Worm (Caenorhabditis elegans): Measurements from ENCODE around the gene xtr-2.
A peak's percentile ranks its signal among the peaks of the same experiment; 100 is the strongest.

The xtr-2 gene

DNA sequence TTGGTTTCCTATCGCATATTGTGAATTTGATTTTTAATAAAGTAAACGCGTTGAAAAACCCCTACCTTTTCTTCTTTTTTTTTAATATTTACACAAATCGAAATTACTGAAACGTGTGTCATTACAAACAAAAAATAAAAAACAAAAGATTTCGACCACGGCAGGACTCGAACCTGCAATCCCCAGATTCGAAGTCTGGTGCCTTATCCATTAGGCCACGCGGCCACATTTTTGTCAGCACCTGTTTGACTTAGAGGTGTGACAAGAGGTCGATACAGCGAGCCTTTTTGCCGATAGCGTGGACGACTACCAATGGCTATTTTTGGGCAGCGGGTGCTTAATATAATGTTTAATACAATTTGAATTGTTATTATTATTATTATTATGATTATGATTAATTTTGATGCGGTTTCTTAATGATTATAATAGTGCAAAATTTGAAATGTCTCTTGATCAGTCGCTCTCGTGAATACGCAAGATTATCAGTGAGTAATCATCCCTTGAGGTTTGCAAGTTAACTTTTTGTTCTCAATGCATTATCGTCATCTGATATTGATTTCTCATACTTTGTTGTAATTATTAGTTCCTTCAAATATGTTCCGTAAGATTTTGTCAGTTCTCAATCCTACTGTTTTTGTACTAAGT, 22.6 kb downstream of the xtr-2 start, which contains the start of gene srd-44 (continued):
- TF ChIP-seq egl-18 (GFP tag; IDR thresholded peaks at IDR 0.05) (no peak), let-607 (tag; optimal IDR thresholded peaks at IDR 0.05) (no peak), F57A8.1 (GFP tag; optimal IDR thresholded peaks at IDR 0.05) (no peak), attf-3 (GFP tag; conservative IDR thresholded peaks at IDR 0.05) (no peak), snpc-1.1 (tag; optimal IDR thresholded peaks at IDR 0.05; ENCODE audit: insufficient read depth) (peak; percentile 18), fkh-3 (tag; optimal IDR thresholded peaks at IDR 0.05) (no peak), F39B2.1 (GFP tag; IDR thresholded peaks at IDR 0.05) (no peak), F49E8.2 (tag; optimal IDR thresholded peaks at IDR 0.05; ENCODE audit: insufficient read depth) (no peak), rec-8 (tag; optimal IDR thresholded peaks at IDR 0.05) (peak; percentile 42 to 56), sdz-38 (tag; optimal IDR thresholded peaks at IDR 0.05) (no peak), gei-17 (GFP tag; optimal IDR thresholded peaks at IDR 0.05) (no peak), nhr-120 (GFP tag; IDR thresholded peaks at IDR 0.05) (no peak), hsf-1 (GFP tag; IDR thresholded peaks at IDR 0.05) (no peak), T07F8.4 (tag; optimal IDR thresholded peaks at IDR 0.05) (peak; percentile 52), lsl-1 (GFP tag; optimal IDR thresholded peaks at IDR 0.05) (no peak), unc-130 (GFP tag; optimal IDR thresholded peaks at IDR 0.05) (peak; percentile 18), lir-1 (GFP tag; conservative IDR thresholded peaks at IDR 0.05) (no peak), ets-4 (GFP tag; optimal IDR thresholded peaks at IDR 0.05) (no peak), zfh-2 (GFP tag; conservative IDR thresholded peaks at IDR 0.05) (no peak), nhr-80 (tag; optimal IDR thresholded peaks at IDR 0.05) (no peak), B0019.2 (GFP tag; conservative IDR thresholded peaks at IDR 0.05) (no peak), dpl-1 (GFP tag; optimal IDR thresholded peaks at IDR 0.05) (no peak), akir-1 (GFP tag; optimal IDR thresholded peaks at IDR 0.05) (no peak), hlh-26 (GFP tag; conservative IDR thresholded peaks at IDR 0.05) (no peak), cebp-1 (GFP tag; IDR thresholded peaks at IDR 0.05) (no peak), cebp-1 (tag; optimal IDR thresholded peaks at IDR 0.05) (no peak), Y53G8AR.9 (GFP tag; conservative IDR thresholded peaks at IDR 0.05) (no peak), mes-4 (tag; optimal IDR thresholded peaks at IDR 0.05) (no peak), ceh-91 (GFP tag; IDR thresholded peaks at IDR 0.05) (no peak), xnd-1 (tag; optimal IDR thresholded peaks at IDR 0.05) (no peak), repo-1 (tag; optimal IDR thresholded peaks at IDR 0.05) (no peak), ZK185.1 (tag; optimal IDR thresholded peaks at IDR 0.05; ENCODE audit: poor library complexity, severe bottlenecking) (peak; percentile 83), nhr-179 (tag; optimal IDR thresholded peaks at IDR 0.05) (no peak), ceh-40 (GFP tag; IDR thresholded peaks at IDR 0.05) (peak; percentile 72; the same call in 1 of the 2 replicates), hmg-20 (GFP tag; IDR thresholded peaks at IDR 0.05) (peak; percentile 60; the same call in 1 of the 2 replicates), mxl-1 (tag; optimal IDR thresholded peaks at IDR 0.05) (peak; percentile 48), hrde-1 (tag; optimal IDR thresholded peaks at IDR 0.05; ENCODE audit: borderline replicate concordance) (peak; percentile 26), ztf-22 (GFP tag; optimal IDR thresholded peaks at IDR 0.05) (no peak), K12H6.12 (tag; optimal IDR thresholded peaks at IDR 0.05) (no peak), tbx-9 (tag; optimal IDR thresholded peaks at IDR 0.05; ENCODE audit: borderline replicate concordance) (no peak), F52B5.7 (tag; optimal IDR thresholded peaks at IDR 0.05) (no peak), nfyb-1 (GFP tag; IDR thresholded peaks at IDR 0.05) (0 out of 2 replicates have a peak, but pooled peaks have one; percentile 45), him-1 (tag; optimal IDR thresholded peaks at IDR 0.05) (peak; percentile 72), Y56A3A.18 (GFP tag; IDR thresholded peaks at IDR 0.05) (no peak), snpc-1.3 (tag; optimal IDR thresholded peaks at IDR 0.05; ENCODE audit: insufficient read depth) (peak; percentile 64)

Data from whole organism, young adult.